Worm (Caenorhabditis elegans): ENCODE data around the gene Y69A2AR.50.

Y69A2AR.50 gene

DNA sequence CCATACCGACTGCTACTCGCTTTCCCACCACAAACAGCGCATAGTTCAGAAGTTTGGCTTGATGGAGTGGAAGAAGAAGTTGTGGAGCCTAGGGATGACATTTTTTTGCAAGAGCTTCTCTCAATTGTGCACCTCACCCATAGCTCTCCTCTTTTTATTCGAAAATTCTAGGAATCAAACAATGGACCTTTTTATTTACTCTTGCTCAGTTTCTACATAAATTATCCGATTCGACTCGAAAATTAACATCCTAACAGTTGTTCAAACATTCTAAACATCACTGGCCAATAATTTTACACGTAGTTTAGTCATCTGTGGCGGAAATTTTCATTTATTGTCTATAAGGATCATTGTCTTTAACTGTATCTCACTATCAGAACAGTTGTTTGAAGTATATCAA is 19.3 kb downstream of the Y69A2AR.50 start, which contains the start of gene nhr-242:
nhr-242 (minus strand) TSS at position 101 of the 400 bp plus-strand sequence.
- TF ChIP-seq unc-86 (tag; optimal IDR thresholded peaks at IDR 0.05) (no peak), unc-30 (tag; optimal IDR thresholded peaks at IDR 0.05) (no peak), lin-39 (tag; optimal IDR thresholded peaks at IDR 0.05) (no peak), skn-1 (tag; optimal IDR thresholded peaks at IDR 0.05) (no peak), ceh-8 (GFP tag; optimal IDR thresholded peaks at IDR 0.05) (no peak), nhr-28 (tag; optimal IDR thresholded peaks at IDR 0.05) (no peak), sup-37 (GFP tag; optimal IDR thresholded peaks at IDR 0.05) (no peak), nhr-77 (tag; optimal IDR thresholded peaks at IDR 0.05) (no peak), C04F5.9 (tag; optimal IDR thresholded peaks at IDR 0.05) (no peak), unc-62 (GFP tag; optimal IDR thresholded peaks at IDR 0.05) (no peak), pag-3 (tag; optimal IDR thresholded peaks at IDR 0.05; ENCODE audit: borderline replicate concordance, insufficient read depth) (no peak), snpc-4 (tag; optimal IDR thresholded peaks at IDR 0.05) (no peak), aha-1 (tag; optimal IDR thresholded peaks at IDR 0.05) (no peak), nhr-12 (tag; optimal IDR thresholded peaks at IDR 0.05) (no peak), nhr-47 (tag; optimal IDR thresholded peaks at IDR 0.05) (no peak), efl-1 (optimal IDR thresholded peaks at IDR 0.05) (no peak), efl-1 (GFP tag; optimal IDR thresholded peaks at IDR 0.05 in 1 of 2) (no peak)

DNA sequence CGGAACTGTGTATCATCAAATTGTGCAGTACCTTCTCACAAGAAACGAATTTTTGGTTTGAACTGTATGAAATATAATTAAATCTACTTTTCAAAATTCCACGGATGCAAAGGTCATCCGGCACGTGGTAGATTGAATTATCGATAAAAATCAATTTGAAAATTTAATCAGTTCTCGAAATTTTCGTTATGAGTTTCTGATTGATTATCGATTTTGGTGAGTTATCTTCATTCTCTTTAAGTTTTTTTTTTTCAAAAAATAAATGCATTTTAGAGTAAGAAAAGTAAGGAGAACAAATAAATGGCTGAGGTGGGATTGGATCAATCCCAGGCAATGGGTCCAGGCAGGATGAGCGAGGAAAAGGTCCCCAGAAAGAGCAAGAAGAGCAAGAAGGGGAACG is 35.2 kb downstream of the Y69A2AR.50 start, which contains the start of gene Y69A2AR.47:
Y69A2AR.47 (plus strand) TSS at position 301 of the 400 bp plus-strand sequence.
- no peak for TF ChIP-seq unc-86 (tag; optimal IDR thresholded peaks at IDR 0.05)

DNA sequence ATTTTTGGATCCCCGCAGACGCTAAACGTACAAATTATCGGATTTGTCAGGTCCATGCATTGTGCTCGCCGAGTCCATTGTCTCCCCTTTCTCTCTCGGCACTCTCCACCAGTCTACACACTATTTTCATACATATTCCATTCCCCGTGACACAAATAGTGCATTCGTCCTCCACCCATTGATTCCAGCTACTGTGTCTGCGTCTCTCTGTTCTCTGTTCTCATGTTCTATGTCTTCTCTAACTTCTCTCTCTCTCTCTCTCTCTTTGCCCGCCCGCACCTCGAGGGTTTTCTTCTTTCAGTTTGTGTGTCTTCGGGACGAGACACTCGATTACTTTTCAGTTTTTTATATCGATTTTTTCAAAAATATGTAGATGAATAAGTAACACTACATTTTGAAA is 37.5 kb downstream of the Y69A2AR.50 start:
- TF ChIP-seq tbx-2 (tag; optimal IDR thresholded peaks at IDR 0.05) (peak; percentile 86), C04F5.9 (tag; optimal IDR thresholded peaks at IDR 0.05) (peak; percentile 49), lin-13 (GFP tag; optimal IDR thresholded peaks at IDR 0.05) (peak; percentile 89), lin-39 (tag; optimal IDR thresholded peaks at IDR 0.05) (peak; percentile 38), dpl-1 (GFP tag; optimal IDR thresholded peaks at IDR 0.05) (peak; percentile 74 to 78 (median 74)), hlh-4 (tag; optimal IDR thresholded peaks at IDR 0.05) (no peak), sox-4 (tag; optimal IDR thresholded peaks at IDR 0.05) (peak; percentile 10), C16A3.4 (tag; optimal IDR thresholded peaks at IDR 0.05) (peak; percentile 56), mdl-1 (tag; optimal IDR thresholded peaks at IDR 0.05) (peak in 1 of 2 experiments; percentile 93), rnt-1 (tag; optimal IDR thresholded peaks at IDR 0.05) (peak; percentile 90), unc-130 (tag; optimal IDR thresholded peaks at IDR 0.05) (peak; percentile 57), ceh-90 (tag; optimal IDR thresholded peaks at IDR 0.05) (no peak), aly-2 (tag; optimal IDR thresholded peaks at IDR 0.05) (no peak), elt-2 (tag; optimal IDR thresholded peaks at IDR 0.05) (peak; percentile 12), nhr-77 (tag; optimal IDR thresholded peaks at IDR 0.05) (peak; percentile 44), fkh-10 (GFP tag; optimal IDR thresholded peaks at IDR 0.05) (peak; percentile 17), lin-15B (tag; optimal IDR thresholded peaks at IDR 0.05) (peak; percentile 10), irx-1 (tag; optimal IDR thresholded peaks at IDR 0.05) (peak; percentile 73), aha-1 (tag; optimal IDR thresholded peaks at IDR 0.05) (peak; percentile 33), nhr-47 (tag; optimal IDR thresholded peaks at IDR 0.05) (peak; percentile 88), nhr-90 (tag; optimal IDR thresholded peaks at IDR 0.05; ENCODE audit: poor library complexity) (peak; percentile 76), nhr-28 (tag; optimal IDR thresholded peaks at IDR 0.05) (no peak), dsc-1 (tag; optimal IDR thresholded peaks at IDR 0.05) (peak; percentile 62), unc-62 (GFP tag; optimal IDR thresholded peaks at IDR 0.05) (no peak), fkh-4 (tag; optimal IDR thresholded peaks at IDR 0.05; ENCODE audit: borderline replicate concordance) (no peak), nhr-19 (GFP tag; conservative IDR thresholded peaks at IDR 0.05) (peak; percentile 90), jun-1 (tag; optimal IDR thresholded peaks at IDR 0.05) (peak; percentile 69), nhr-237 (tag; optimal IDR thresholded peaks at IDR 0.05) (peak; percentile 4), blmp-1 (tag; optimal IDR thresholded peaks at IDR 0.05) (peak; percentile 55), snpc-4 (tag; optimal IDR thresholded peaks at IDR 0.05) (peak; percentile 23), lin-35 (GFP tag; optimal IDR thresholded peaks at IDR 0.05) (peak; percentile 77 to 87), ztf-4 (tag; optimal IDR thresholded peaks at IDR 0.05) (peak; percentile 75), ceh-82 (tag; optimal IDR thresholded peaks at IDR 0.05) (peak; percentile 51 to 80 (median 68)), nhr-71 (tag; optimal IDR thresholded peaks at IDR 0.05) (peak; percentile 96), skn-1 (tag; optimal IDR thresholded peaks at IDR 0.05) (peak; percentile 81), mep-1 (tag; optimal IDR thresholded peaks at IDR 0.05) (peak; percentile 94), nhr-20 (tag; optimal IDR thresholded peaks at IDR 0.05) (peak; percentile 86), ztf-11 (tag; optimal IDR thresholded peaks at IDR 0.05) (no peak), nhr-12 (tag; optimal IDR thresholded peaks at IDR 0.05) (no peak), Y116A8C.19 (tag; optimal IDR thresholded peaks at IDR 0.05; ENCODE audit: borderline replicate concordance) (no peak), pqm-1 (tag; optimal IDR thresholded peaks at IDR 0.05) (no peak)
